Worm (Caenorhabditis elegans): ENCODE data around the gene F12A10.6.
A peak's percentile ranks its signal among the peaks of the same experiment; 100 is the strongest.

Gene F12A10.6

ce11 chrII:5494405-5494804, at the start of gene F12A10.6:
TSS of gene F12A10.6 (minus strand) at chrII:5494505.
- no peak for TF ChIP-seq pha-4 (tag; optimal IDR thresholded peaks at IDR 0.05)

- TF ChIP-seq ztf-4 (tag; optimal IDR thresholded peaks at IDR 0.05) (peak; percentile 91), R02D3.7 (tag; optimal IDR thresholded peaks at IDR 0.05) (peak; percentile 90), tbx-2 (tag; optimal IDR thresholded peaks at IDR 0.05) (peak; percentile 97), skn-1 (tag; optimal IDR thresholded peaks at IDR 0.05) (peak; percentile 95), jun-1 (tag; optimal IDR thresholded peaks at IDR 0.05) (peak; percentile 98), snpc-4 (tag; optimal IDR thresholded peaks at IDR 0.05) (peak; percentile 100), nhr-25 (tag; optimal IDR thresholded peaks at IDR 0.05) (peak; percentile 99), egl-27 (tag; optimal IDR thresholded peaks at IDR 0.05) (peak; percentile 71), nhr-28 (tag; optimal IDR thresholded peaks at IDR 0.05) (peak; percentile 76), nhr-67 (tag; optimal IDR thresholded peaks at IDR 0.05) (peak; percentile 53), sea-2 (GFP tag; optimal IDR thresholded peaks at IDR 0.05) (no peak), aly-2 (tag; optimal IDR thresholded peaks at IDR 0.05) (peak; percentile 88), nhr-237 (tag; optimal IDR thresholded peaks at IDR 0.05) (peak; percentile 57), elt-2 (tag; optimal IDR thresholded peaks at IDR 0.05) (peak; percentile 97), mml-1 (tag; optimal IDR thresholded peaks at IDR 0.05) (no peak), lin-39 (tag; optimal IDR thresholded peaks at IDR 0.05) (peak; percentile 97), nhr-12 (tag; optimal IDR thresholded peaks at IDR 0.05) (no peak), ZK546.5 (tag; optimal IDR thresholded peaks at IDR 0.05) (peak; percentile 44), nhr-23 (tag; optimal IDR thresholded peaks at IDR 0.05) (peak; percentile 99), fkh-2 (tag; optimal IDR thresholded peaks at IDR 0.05) (peak; percentile 95), fkh-10 (GFP tag; optimal IDR thresholded peaks at IDR 0.05) (peak; percentile 99), eor-1 (tag; optimal IDR thresholded peaks at IDR 0.05) (peak in 1 of 2 experiments; percentile 71), unc-62 (GFP tag; optimal IDR thresholded peaks at IDR 0.05) (peak; percentile 81), nhr-43 (tag; optimal IDR thresholded peaks at IDR 0.05; ENCODE audit: poor library complexity, severe bottlenecking) (peak; percentile 95), ceh-28 (tag; optimal IDR thresholded peaks at IDR 0.05) (peak; percentile 94), lsy-12 (tag; optimal IDR thresholded peaks at IDR 0.05) (peak; percentile 98), elt-3 (tag; optimal IDR thresholded peaks at IDR 0.05) (peak in 2 of 3 experiments; percentile 77 to 92), nhr-77 (tag; optimal IDR thresholded peaks at IDR 0.05) (peak; percentile 93), daf-12 (tag; optimal IDR thresholded peaks at IDR 0.05) (peak; percentile 67), nhr-76 (tag; optimal IDR thresholded peaks at IDR 0.05) (peak; percentile 52), ztf-11 (tag; optimal IDR thresholded peaks at IDR 0.05) (peak; percentile 61), elt-1 (tag; optimal IDR thresholded peaks at IDR 0.05) (peak; percentile 54), hmg-11 (tag; optimal IDR thresholded peaks at IDR 0.05) (peak; percentile 98), fos-1 (tag; optimal IDR thresholded peaks at IDR 0.05) (peak; percentile 90), ceh-16 (tag; optimal IDR thresholded peaks at IDR 0.05) (peak; percentile 80), ceh-82 (tag; optimal IDR thresholded peaks at IDR 0.05) (peak; percentile 95), unc-39 (tag; optimal IDR thresholded peaks at IDR 0.05) (peak; percentile 35), nfya-1 (tag; optimal IDR thresholded peaks at IDR 0.05; ENCODE audit: insufficient read depth) (peak; percentile 97), nhr-11 (tag; optimal IDR thresholded peaks at IDR 0.05) (peak; percentile 95), zag-1 (tag; optimal IDR thresholded peaks at IDR 0.05) (peak; percentile 93), lin-15B (tag; optimal IDR thresholded peaks at IDR 0.05) (peak; percentile 85), pqm-1 (tag; optimal IDR thresholded peaks at IDR 0.05) (peak; percentile 94), mdl-1 (tag; optimal IDR thresholded peaks at IDR 0.05) (peak; percentile 29), pha-4 (tag; optimal IDR thresholded peaks at IDR 0.05) (peak; percentile 99), ama-1 (optimal IDR thresholded peaks at IDR 0.05) (peak; percentile 100), egl-5 (tag; optimal IDR thresholded peaks at IDR 0.05) (peak; percentile 96), ceh-9 (tag; optimal IDR thresholded peaks at IDR 0.05) (no peak)
Observed at ce11 chrII:5543476-5544144, 49.3 kb upstream of the F12A10.6 start.

Measured in whole organism, L3 larva.